Fruit fly (Drosophila melanogaster): ENCODE measurements around the gene Ubc4.

- TF ChIP-seq CG8478 (optimal IDR thresholded peaks at IDR 0.05) (no peak), psq (optimal IDR thresholded peaks at IDR 0.05) (no peak)
These were observed 5.1 kb upstream of the Ubc4 start for dm6 chr3L:9692892-9693551.
